Fruit fly (Drosophila melanogaster): ENCODE measurements around the gene QIL1.

QIL1 gene

DNA sequence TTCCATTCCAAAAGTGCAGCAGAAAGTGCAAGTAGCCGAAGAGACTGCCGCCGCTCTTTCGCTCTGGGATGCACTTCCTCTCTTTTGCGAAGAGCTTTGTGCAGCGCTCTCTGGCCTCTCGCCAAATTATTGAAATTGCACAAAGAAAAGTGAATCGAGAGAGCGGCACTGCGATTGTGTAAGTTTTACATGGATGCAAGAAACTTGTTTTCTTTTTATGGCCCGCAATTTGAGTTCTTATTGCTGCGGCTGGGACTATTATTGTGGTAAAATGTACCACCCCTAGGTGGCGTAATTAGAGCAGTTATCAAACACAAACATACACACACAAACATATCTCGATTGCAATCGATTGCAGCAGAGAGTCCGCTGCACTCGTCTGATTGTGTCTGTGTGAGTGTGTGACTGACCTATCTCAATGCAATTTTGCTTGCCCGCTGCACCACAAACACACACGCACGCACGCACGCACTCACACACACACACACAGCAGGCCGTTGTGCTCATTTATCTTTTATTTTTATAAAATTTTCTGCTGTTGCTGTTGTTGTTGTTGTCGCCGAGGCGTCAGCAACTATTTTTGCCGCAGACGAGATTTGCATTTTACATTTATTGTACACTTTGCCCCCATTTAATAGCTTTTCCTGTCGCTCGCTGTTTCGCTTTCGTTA, 34.7 kb downstream of the QIL1 start:
- TF ChIP-seq CG17801 (GFP tag; optimal IDR thresholded peaks at IDR 0.05; ENCODE audit: partially characterized antibody) = peak; percentile 16

DNA sequence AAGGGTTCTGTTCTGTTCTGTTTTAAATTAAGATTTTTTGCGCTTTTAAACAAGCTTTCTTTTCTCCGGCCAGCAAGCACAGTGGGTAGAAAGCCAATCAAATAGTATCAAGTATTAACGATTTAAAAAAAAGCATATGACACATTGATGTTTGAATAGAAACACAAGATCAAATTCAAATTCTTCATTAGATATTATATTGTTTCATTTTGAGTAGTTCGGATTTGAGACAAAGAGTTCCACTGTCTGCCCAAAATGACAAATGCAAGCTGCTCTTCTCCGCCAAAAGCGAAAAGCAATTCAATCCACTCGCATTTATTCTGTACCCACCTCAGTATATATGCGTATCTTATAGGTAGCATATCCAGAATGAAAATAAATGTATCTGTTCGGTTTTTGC, 36.5 kb downstream of the QIL1 start:
- TF ChIP-seq CG17801 (GFP tag; optimal IDR thresholded peaks at IDR 0.05; ENCODE audit: partially characterized antibody) = no peak

DNA sequence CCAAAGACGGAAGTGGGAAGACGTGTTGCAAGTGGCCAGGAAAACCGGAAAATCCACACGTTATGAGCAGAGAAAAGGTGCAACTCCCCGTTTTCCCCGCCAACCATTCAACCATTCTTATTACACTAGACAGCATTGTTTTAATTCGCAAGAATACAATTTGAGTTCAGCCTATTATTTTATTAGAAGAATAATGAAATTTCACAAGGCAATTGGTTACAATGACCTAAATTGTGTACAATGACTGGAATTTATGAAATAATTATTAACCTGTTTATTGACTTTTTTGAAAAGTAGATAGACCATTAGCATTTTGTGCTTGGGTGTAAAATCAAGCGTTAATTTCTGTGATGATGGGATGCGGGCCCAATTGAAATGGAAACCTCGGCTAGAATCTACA, 38.8 kb downstream of the QIL1 start:
- no peak for TF ChIP-seq CG17801 (GFP tag; optimal IDR thresholded peaks at IDR 0.05; ENCODE audit: partially characterized antibody)

DNA sequence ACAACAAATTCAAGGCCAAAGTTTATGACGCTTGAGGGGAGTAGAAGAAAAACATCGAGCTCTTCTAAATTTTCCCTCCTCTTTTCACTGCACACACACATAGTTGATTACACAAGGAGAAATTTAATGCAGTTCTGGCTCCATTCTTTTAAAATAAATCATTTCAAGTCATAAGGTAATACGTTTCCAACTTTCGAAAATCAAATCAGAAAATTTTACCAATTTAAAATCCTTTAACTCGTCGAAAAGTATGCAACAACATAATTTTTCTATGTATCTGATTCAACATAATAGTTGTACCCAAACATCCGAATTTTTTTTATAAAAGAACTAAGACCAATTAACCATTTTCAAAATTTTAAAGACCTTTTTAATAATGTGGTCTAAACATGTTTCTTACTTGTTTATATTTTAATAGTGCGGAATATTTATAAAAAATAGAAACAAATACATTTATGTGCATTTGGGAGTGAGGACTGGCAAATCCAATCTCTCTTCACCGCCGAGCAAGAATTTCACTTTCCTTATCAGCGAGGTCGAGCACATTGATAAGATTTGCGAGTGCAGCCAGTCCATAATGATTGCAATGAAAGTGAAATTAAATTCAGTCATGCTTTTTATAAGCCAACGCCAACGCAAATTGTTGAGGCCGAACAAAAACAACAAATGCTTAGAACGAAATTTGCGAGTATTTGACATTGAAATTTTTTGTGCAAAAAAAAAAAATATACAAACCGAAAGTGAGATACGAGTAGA, 40.4 kb downstream of the QIL1 start:
- no peak for TF ChIP-seq CG17801 (GFP tag; optimal IDR thresholded peaks at IDR 0.05; ENCODE audit: partially characterized antibody)

DNA sequence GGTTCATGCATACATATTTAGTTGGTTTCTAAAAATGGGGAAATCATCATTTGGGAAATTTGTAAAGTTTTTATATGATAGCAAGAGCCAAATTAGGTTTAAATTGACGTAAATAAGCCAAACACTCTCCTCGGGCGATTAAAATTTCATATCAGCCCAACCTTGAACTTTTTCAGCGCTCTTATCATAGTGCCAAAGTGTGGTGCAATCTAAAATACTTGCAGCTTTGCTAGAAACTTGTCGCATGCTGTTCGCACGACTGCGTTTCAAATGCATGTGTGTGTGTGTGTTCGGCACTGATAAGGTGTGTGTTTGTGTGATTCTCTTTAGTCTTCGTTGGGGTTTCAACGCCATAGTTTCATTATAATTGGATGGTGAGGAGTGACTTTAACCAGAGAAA, 41.1 kb downstream of the QIL1 start:
- TF ChIP-seq CG17801 (GFP tag; optimal IDR thresholded peaks at IDR 0.05; ENCODE audit: partially characterized antibody) = no peak

DNA sequence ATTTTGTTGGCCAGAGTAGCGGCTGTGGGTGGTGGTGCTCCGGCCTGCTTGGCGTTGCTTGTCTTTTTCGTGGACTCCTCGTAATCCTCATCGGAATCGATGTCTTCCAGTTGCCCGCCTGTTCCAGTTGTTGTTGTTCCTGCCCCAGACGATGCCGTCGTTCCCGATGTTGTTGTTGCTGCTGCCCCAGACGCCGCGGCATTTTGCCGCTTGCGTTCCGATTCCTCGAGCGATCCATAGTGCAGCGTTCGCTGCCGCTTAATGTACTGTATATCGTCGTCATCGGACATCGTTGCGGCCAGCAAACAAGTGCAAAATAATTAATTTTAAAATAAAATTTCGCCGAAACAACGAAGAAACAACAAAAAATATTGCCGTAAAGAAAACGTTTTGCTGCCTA, 47.7 kb downstream of the QIL1 start:
- TF ChIP-seq CG17801 (GFP tag; optimal IDR thresholded peaks at IDR 0.05; ENCODE audit: partially characterized antibody) = no peak

DNA sequence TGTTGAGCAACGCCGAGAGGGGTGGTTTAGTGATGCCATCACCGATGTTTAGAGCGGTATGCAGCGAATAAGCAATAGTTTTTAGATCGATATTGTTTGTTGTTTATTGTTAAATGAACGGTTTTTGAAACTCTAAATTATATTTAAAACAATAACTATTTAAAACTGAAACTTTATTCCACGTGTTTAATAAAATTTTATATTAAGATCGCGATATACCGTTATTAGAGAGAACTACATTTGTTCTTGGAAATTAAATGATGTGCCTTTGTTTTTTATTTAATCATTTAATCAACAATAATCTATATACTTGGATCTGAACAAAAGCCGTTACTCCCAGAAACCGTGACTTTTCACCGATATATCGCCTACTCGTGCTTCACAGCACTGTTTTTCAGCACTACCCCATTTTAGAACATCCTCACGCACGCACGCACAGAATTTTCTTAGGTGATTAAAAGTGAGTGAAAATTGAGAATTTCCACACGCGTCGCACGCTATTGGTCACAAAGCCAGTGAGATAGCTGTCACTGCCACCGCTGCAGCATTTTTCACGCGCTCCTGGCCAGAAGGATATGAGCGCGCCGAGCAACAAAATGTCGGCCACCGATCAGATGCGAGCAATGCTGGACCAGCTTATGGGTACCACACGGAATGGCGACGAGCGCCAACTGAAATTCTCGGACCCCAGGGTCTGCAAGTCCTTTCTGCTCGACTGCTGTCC, 48.3 kb downstream of the QIL1 start, which contains the start of the genes U4-U6-60K and CG7564:
Gene U4-U6-60K (minus strand): TSS at position 20 of the 724 bp plus-strand sequence.
Gene CG7564 (plus strand): TSS at position 406 of the 724 bp plus-strand sequence.
- TF ChIP-seq CG17801 (GFP tag; optimal IDR thresholded peaks at IDR 0.05; ENCODE audit: partially characterized antibody) = peak; percentile 2
